Worm (Caenorhabditis elegans): ENCODE measurements around the gene F28H7.8.

The F28H7.8 gene

DNA sequence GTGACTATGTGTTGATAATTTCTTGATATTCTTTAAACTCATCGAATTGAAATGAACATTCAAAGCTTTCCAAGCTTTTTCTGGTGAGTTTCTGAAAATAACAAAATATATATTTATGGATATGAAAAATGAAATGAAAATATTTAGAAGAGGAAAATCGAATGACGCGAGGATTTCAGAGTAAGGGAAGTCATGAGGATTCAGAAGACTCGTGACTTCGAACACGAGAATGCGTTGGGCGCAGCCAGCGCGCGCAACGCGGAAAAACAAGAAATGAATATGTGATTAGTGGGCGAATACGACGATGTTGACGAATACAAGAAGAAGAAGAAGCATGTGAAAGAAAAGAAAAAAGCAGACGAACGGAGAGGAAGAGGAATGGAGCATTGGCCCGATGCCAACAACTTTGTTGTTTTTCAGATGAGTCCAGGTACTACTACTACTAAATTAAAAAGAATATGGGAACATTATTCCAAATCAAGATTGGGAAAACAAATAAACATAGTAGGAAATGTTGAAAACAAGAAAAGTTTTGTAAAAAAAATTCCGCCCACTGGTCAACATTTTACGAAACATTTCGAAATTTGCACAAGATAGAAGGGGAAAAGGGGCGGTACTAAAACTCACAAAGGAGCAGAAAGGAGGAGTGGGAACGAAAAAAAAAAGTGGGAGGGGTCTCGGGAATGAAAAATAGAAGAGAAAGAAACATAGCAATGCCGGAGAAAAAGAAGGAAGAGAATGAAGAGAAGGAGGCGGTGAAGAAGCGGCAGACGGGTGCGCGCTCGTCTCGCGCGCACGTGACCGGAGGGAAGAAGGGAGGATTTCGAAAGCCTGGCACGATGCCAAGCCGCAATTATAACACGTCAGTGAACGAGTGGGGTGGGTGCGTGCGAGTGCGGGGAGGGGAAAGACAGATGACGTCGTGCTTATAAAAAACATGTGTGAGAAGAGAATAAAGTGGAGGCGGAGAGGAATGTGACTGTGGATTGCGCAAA is 43.3 kb upstream of the F28H7.8 start (continued):
- peak; percentile 98 for TF ChIP-seq hlh-30 (tag; optimal IDR thresholded peaks at IDR 0.05; ENCODE audit: insufficient read depth)
- TF ChIP-seq F37D6.2 (tag; optimal IDR thresholded peaks at IDR 0.05) = peak; percentile 78
- TF ChIP-seq aha-1 (tag) = peak; percentile 100
- TF ChIP-seq mdl-1 (tag; optimal IDR thresholded peaks at IDR 0.05) = peak; percentile 97 to 98
- TF ChIP-seq daf-19 (GFP tag; conservative IDR thresholded peaks at IDR 0.05) = peak; percentile 66; the same call in 1 of the 2 replicates
- TF ChIP-seq fos-1 (tag; optimal IDR thresholded peaks at IDR 0.05) = no peak
- peak; percentile 69 to 90 for TF ChIP-seq lsy-2 (tag; optimal IDR thresholded peaks at IDR 0.05)
- TF ChIP-seq ztf-7 (tag; optimal IDR thresholded peaks at IDR 0.05) = no peak
- TF ChIP-seq mes-2 (tag; optimal IDR thresholded peaks at IDR 0.05; ENCODE audit: poor library complexity, severe bottlenecking) = peak; percentile 44
- TF ChIP-seq cey-2 (tag; optimal IDR thresholded peaks at IDR 0.05; ENCODE audit: borderline replicate concordance, insufficient read depth) = no peak
- peak; percentile 87 for TF ChIP-seq lin-1 (GFP tag; IDR thresholded peaks at IDR 0.05)
- TF ChIP-seq lir-3 (tag; optimal IDR thresholded peaks at IDR 0.05) = no peak
- peak; percentile 77 for TF ChIP-seq nhr-77 (tag; optimal IDR thresholded peaks at IDR 0.05)

DNA sequence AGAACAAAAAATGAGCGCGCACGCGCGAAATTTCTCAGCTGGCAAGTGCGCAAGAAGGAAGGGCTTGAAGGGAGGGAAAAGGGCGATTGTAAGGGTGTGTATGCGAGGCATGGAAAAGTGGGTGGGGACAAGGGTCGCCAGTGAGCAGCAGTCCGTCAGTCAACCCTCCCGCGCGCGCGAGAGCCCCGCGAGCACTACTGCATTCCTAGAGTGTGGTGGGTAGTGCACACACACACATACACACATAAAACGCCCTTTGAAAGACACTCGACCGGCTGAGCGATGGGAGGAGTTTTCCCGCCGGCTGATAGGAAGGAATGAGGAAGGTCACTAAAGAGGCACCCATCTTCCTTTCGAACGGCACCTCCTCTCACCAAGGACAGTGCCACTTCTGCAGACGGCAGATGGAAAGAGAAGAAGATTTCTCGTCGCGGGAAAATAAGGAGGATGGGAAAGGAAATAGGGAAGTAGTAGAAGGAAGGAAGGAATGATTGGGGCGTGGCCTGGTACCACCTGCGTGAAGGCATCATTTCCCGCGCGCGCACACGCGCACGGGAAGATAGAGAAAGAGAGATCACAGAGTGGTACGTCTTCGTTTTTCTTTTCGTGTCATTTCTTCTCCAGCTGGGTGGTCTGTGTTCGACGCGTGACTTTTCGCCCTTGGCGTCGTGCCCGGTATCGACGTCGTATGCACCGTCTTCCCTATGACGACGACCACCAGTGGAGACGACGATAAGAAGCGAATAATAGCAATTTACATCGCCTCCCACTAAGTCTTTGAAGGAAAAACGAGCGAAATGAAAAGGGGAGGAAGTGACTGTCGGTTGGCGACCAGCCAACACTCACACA is 41.7 kb upstream of the F28H7.8 start:
- TF ChIP-seq mxl-3 (GFP tag; optimal IDR thresholded peaks at IDR 0.05) (peak; percentile 86), aha-1 (tag) (peak; percentile 99), zag-1 (tag; optimal IDR thresholded peaks at IDR 0.05) (no peak), mes-2 (tag; optimal IDR thresholded peaks at IDR 0.05; ENCODE audit: poor library complexity, severe bottlenecking) (peak; percentile 31), egl-43 (GFP tag; IDR thresholded peaks at IDR 0.05) (peak; percentile 61; the same call in 1 of the 2 replicates), T26A8.4 (GFP tag; IDR thresholded peaks at IDR 0.05) (0 out of 2 replicates have a peak, but pooled peaks have one; percentile 15), nhr-25 (tag; optimal IDR thresholded peaks at IDR 0.05; ENCODE audit: borderline replicate concordance, insufficient read depth) (peak; percentile 92), F37D6.2 (tag; optimal IDR thresholded peaks at IDR 0.05) (peak; percentile 8), nhr-28 (tag; optimal IDR thresholded peaks at IDR 0.05) (peak; percentile 67), nhr-48 (tag; optimal IDR thresholded peaks at IDR 0.05) (peak; percentile 52), nhr-10 (tag; optimal IDR thresholded peaks at IDR 0.05) (peak; percentile 57), lsy-2 (tag; optimal IDR thresholded peaks at IDR 0.05) (peak; percentile 29 to 44), unc-39 (tag; optimal IDR thresholded peaks at IDR 0.05) (no peak), rbr-2 (tag; optimal IDR thresholded peaks at IDR 0.05) (peak; percentile 6), hlh-11 (tag; optimal IDR thresholded peaks at IDR 0.05) (peak; percentile 95), vab-7 (GFP tag; IDR thresholded peaks at IDR 0.05) (peak; percentile 33; the same call in 1 of the 2 replicates), Y75B8A.6 (GFP tag; IDR thresholded peaks at IDR 0.05) (0 out of 2 replicates have a peak, but pooled peaks have one; percentile 3), cey-2 (tag; optimal IDR thresholded peaks at IDR 0.05; ENCODE audit: borderline replicate concordance, insufficient read depth) (peak; percentile 83), hmg-1.1 (GFP tag; IDR thresholded peaks at IDR 0.05) (peak; percentile 15; the same call in 1 of the 2 replicates), skn-1 (tag; optimal IDR thresholded peaks at IDR 0.05) (no peak), daf-8 (GFP tag; IDR thresholded peaks at IDR 0.05) (no peak), set-16 (GFP tag; IDR thresholded peaks at IDR 0.05) (peak; percentile 90), hlh-30 (tag; optimal IDR thresholded peaks at IDR 0.05; ENCODE audit: insufficient read depth) (peak; percentile 89), D1046.2 (GFP tag; IDR thresholded peaks at IDR 0.05) (no peak), tra-1 (GFP tag; IDR thresholded peaks at IDR 0.05) (peak; percentile 60), unc-62 (GFP tag; optimal IDR thresholded peaks at IDR 0.05 in 1 of 2) (peak in 1 of 2 experiments; percentile 98), unc-62 (tag; optimal IDR thresholded peaks at IDR 0.05) (no peak), lin-15B (tag; optimal IDR thresholded peaks at IDR 0.05) (no peak), mdl-1 (tag; optimal IDR thresholded peaks at IDR 0.05) (peak; percentile 60 to 91), dpl-1 (GFP tag; optimal IDR thresholded peaks at IDR 0.05) (peak; percentile 24), dmd-6 (GFP tag; IDR thresholded peaks at IDR 0.05) (peak; percentile 20; the same call in 1 of the 2 replicates), nhr-6 (tag; optimal IDR thresholded peaks at IDR 0.05) (no peak)
